Fruit fly (Drosophila melanogaster): ENCODE measurements around the gene CG5225.

- TF ChIP-seq Dif (GFP tag; optimal IDR thresholded peaks at IDR 0.05; ENCODE audit: partially characterized antibody) (peak; percentile 90), N (GFP tag; optimal IDR thresholded peaks at IDR 0.05) (no peak), h (GFP tag; optimal IDR thresholded peaks at IDR 0.05) (peak; percentile 98)
These were observed 36.7 kb downstream of the CG5225 start for dm6 chr3R:17065018-17065784.
